Fruit fly (Drosophila melanogaster) whole organism, prepupa: ENCODE results near the gene Dnaaf5.

Experiments
- Blimp-1 ChIP-seq: fragments of 200-800 bp; sonication (Bioruptor generic); optimal IDR thresholded peaks from 3 replicates; lab custom pipeline; 2017; ENCODE audit warnings: missing biosample characterization, missing genetic modification characterization, mild to moderate bottlenecking, moderate library complexity, missing genetic modification reagents
- CG10631 ChIP-seq: fragments of 200-800 bp; sonication (Bioruptor generic); optimal IDR thresholded peaks from 2 replicates; lab custom pipeline; 2016; ENCODE audit warnings: missing biosample characterization, missing genetic modification characterization
- CG10669 ChIP-seq: fragments of 200-800 bp; sonication (Bioruptor generic); optimal IDR thresholded peaks from 3 replicates; lab custom pipeline; 2018; ENCODE audit warnings: missing biosample characterization, mild to moderate bottlenecking, missing genetic modification characterization, moderate library complexity
- CG11294 ChIP-seq: fragments of 200-800 bp; sonication (Bioruptor generic); IDR thresholded peaks from 2 replicates; pipeline ENCODE4 v1.3.6; 2022; ENCODE audit warnings: missing biosample characterization, missing genetic modification characterization
- CG11902 ChIP-seq: fragments of 200-800 bp; sonication (Bioruptor generic); optimal IDR thresholded peaks from 3 replicates; lab custom pipeline; 2016; ENCODE audit warnings: missing biosample characterization, missing genetic modification characterization
- CG15336 ChIP-seq: fragments of 200-800 bp; sonication (Bioruptor generic); IDR thresholded peaks from 2 replicates; pipeline ENCODE4 v1.3.6; 2022; ENCODE audit warnings: missing biosample characterization, missing genetic modification characterization
- CG1621 ChIP-seq: fragments of 200-800 bp; sonication (Bioruptor generic); optimal IDR thresholded peaks from 3 replicates; lab custom pipeline; 2018; ENCODE audit warnings: missing biosample characterization, mild to moderate bottlenecking, missing genetic modification characterization
- CG16779 ChIP-seq: fragments of 200-800 bp; sonication (Bioruptor generic); optimal IDR thresholded peaks from 3 replicates; lab custom pipeline; 2017; ENCODE audit warnings: missing biosample characterization, mild to moderate bottlenecking, missing genetic modification characterization
- CG3032 ChIP-seq: fragments of 200-800 bp; optimal IDR thresholded peaks from 2 replicates; lab custom pipeline; 2019; ENCODE audit warnings: missing biosample characterization, mild to moderate bottlenecking, missing genetic modification characterization, moderate library complexity
- CG31627 ChIP-seq: fragments of 200-800 bp; sonication (Bioruptor generic); optimal IDR thresholded peaks from 3 replicates; lab custom pipeline; 2016; ENCODE audit warnings: missing biosample characterization, missing genetic modification characterization
- CG3919 ChIP-seq: fragments of 200-800 bp; sonication (Bioruptor generic); optimal IDR thresholded peaks from 3 replicates; lab custom pipeline; 2016; ENCODE audit warnings: missing biosample characterization, missing genetic modification characterization
- CG6163 ChIP-seq: fragments of 200-800 bp; sonication (Bioruptor generic); IDR thresholded peaks from 3 replicates; pipeline ENCODE4 v1.3.6; 2022; ENCODE audit warnings: missing biosample characterization, missing genetic modification characterization
- CG6276 ChIP-seq: fragments of 200-800 bp; sonication (Bioruptor generic); optimal IDR thresholded peaks from 2 replicates; lab custom pipeline; 2017; ENCODE audit warnings: missing biosample characterization, mild to moderate bottlenecking, missing genetic modification characterization
- CG6792 ChIP-seq: fragments of 200-800 bp; sonication (Bioruptor generic); optimal IDR thresholded peaks from 3 replicates; lab custom pipeline; 2016; ENCODE audit warnings: missing biosample characterization, missing genetic modification characterization
- CG6854 ChIP-seq: fragments of 200-800 bp; sonication (Bioruptor generic); optimal IDR thresholded peaks from 2 replicates; lab custom pipeline; 2017; ENCODE audit warnings: missing biosample characterization, mild to moderate bottlenecking, missing genetic modification characterization
- CG8119 ChIP-seq: fragments of 200-800 bp; sonication (Bioruptor generic); IDR thresholded peaks from 3 replicates; pipeline ENCODE4 v1.3.6; 2022; ENCODE audit warnings: missing biosample characterization, missing genetic modification characterization
- CG8319 ChIP-seq: fragments of 200-800 bp; sonication (Bioruptor generic); optimal IDR thresholded peaks from 3 replicates; lab custom pipeline; 2016; ENCODE audit warnings: missing biosample characterization, missing genetic modification characterization
- CG8632 ChIP-seq: fragments of 200-800 bp; sonication (Bioruptor generic); optimal IDR thresholded peaks from 3 replicates; lab custom pipeline; 2016; ENCODE audit warnings: missing biosample characterization, missing genetic modification characterization
- CG9139 ChIP-seq: fragments of 200-800 bp; sonication (Bioruptor generic); optimal IDR thresholded peaks from 3 replicates; lab custom pipeline; 2017; ENCODE audit warnings: missing biosample characterization, mild to moderate bottlenecking, missing genetic modification characterization
- Eip78C ChIP-seq: fragments of 200-800 bp; sonication (Bioruptor generic); peaks from one replicate; lab custom pipeline; 2016; ENCODE audit warnings: missing biosample characterization, missing genetic modification characterization
- Eip93F ChIP-seq: fragments of 200-800 bp; sonication (Bioruptor generic); optimal IDR thresholded peaks from 2 replicates; lab custom pipeline; 2016; ENCODE audit warnings: missing biosample characterization, mild to moderate bottlenecking, missing genetic modification characterization
- Ets21C ChIP-seq: fragments of 200-800 bp; sonication (Bioruptor generic); optimal IDR thresholded peaks from 3 replicates; lab custom pipeline; 2016; ENCODE audit warnings: missing biosample characterization, missing genetic modification characterization
- Ets96B ChIP-seq: fragments of 200-800 bp; optimal IDR thresholded peaks from 2 replicates; lab custom pipeline; 2019; ENCODE audit warnings: missing biosample characterization, mild to moderate bottlenecking, missing genetic modification characterization, moderate library complexity
- Gug ChIP-seq: fragments of 200-800 bp; sonication (Bioruptor generic); IDR thresholded peaks from 2 replicates; pipeline ENCODE4 v1.3.6; 2022; ENCODE audit warnings: missing biosample characterization, missing genetic modification characterization
- Hr39 ChIP-seq: fragments of 200-800 bp; sonication (Bioruptor generic); optimal IDR thresholded peaks from 2 replicates; lab custom pipeline; 2016; ENCODE audit warnings: missing biosample characterization, missing genetic modification characterization
- Hr4 ChIP-seq: fragments of 200-800 bp; sonication (Bioruptor generic); optimal IDR thresholded peaks from 3 replicates; lab custom pipeline; 2016; ENCODE audit warnings: missing biosample characterization, missing genetic modification characterization
- Lpt ChIP-seq: fragments of 200-800 bp; sonication (Bioruptor generic); optimal IDR thresholded peaks from 3 replicates; lab custom pipeline; 2016; ENCODE audit warnings: missing biosample characterization, missing genetic modification characterization
- Met ChIP-seq: fragments of 200-800 bp; sonication (Bioruptor generic); optimal IDR thresholded peaks from 3 replicates; lab custom pipeline; 2016; ENCODE audit warnings: missing biosample characterization, missing genetic modification characterization
- OdsH ChIP-seq: fragments of 200-800 bp; sonication (Bioruptor generic); optimal IDR thresholded peaks from 3 replicates; lab custom pipeline; 2016; ENCODE audit warnings: missing biosample characterization, missing genetic modification characterization
- Smox ChIP-seq: fragments of 200-800 bp; sonication (Bioruptor generic); optimal IDR thresholded peaks from 3 replicates; lab custom pipeline; 2016; ENCODE audit warnings: missing biosample characterization, missing genetic modification characterization
- Sox102F ChIP-seq: fragments of 200-800 bp; sonication (Bioruptor generic); optimal IDR thresholded peaks from 2 replicates; lab custom pipeline; 2016; ENCODE audit warnings: missing biosample characterization, mild to moderate bottlenecking, missing genetic modification characterization
- Sox15 ChIP-seq: fragments of 200-800 bp; sonication (Bioruptor generic); optimal IDR thresholded peaks from 3 replicates; lab custom pipeline; 2016; ENCODE audit warnings: missing biosample characterization, missing genetic modification characterization
- acj6 ChIP-seq: fragments of 200-800 bp; sonication (Bioruptor generic); optimal IDR thresholded peaks from 3 replicates; lab custom pipeline; 2016; ENCODE audit warnings: missing biosample characterization, missing genetic modification characterization
- dac ChIP-seq: fragments of 200-800 bp; sonication (Bioruptor generic); optimal IDR thresholded peaks from 2 replicates; lab custom pipeline; 2017; ENCODE audit warnings: missing biosample characterization, mild to moderate bottlenecking, missing genetic modification characterization
- dsx ChIP-seq: fragments of 200-800 bp; optimal IDR thresholded peaks from 3 replicates; lab custom pipeline; 2019; ENCODE audit warnings: missing biosample characterization, mild to moderate bottlenecking, missing genetic modification characterization, moderate library complexity; ENCODE audit not compliant: poor library complexity, severe bottlenecking
- eg ChIP-seq: fragments of 200-800 bp; sonication (Bioruptor generic); IDR thresholded peaks from 3 replicates; pipeline ENCODE4 v1.3.6; 2022; ENCODE audit warnings: missing biosample characterization, missing genetic modification characterization
- esn ChIP-seq: fragments of 200-800 bp; sonication (Bioruptor generic); optimal IDR thresholded peaks from 2 replicates; lab custom pipeline; 2016; ENCODE audit warnings: missing biosample characterization, mild to moderate bottlenecking, missing genetic modification characterization, moderate library complexity
- fd85E ChIP-seq: fragments of 200-800 bp; sonication (Bioruptor generic); optimal IDR thresholded peaks from 3 replicates; lab custom pipeline; 2016; ENCODE audit warnings: missing biosample characterization, missing genetic modification characterization
- fkh ChIP-seq: fragments of 200-800 bp; sonication (Bioruptor generic); optimal IDR thresholded peaks from 3 replicates; lab custom pipeline; 2017; ENCODE audit warnings: missing biosample characterization, mild to moderate bottlenecking, missing genetic modification characterization, moderate library complexity
- lz ChIP-seq: fragments of 200-800 bp; sonication (Bioruptor generic); optimal IDR thresholded peaks from 3 replicates; lab custom pipeline; 2016; ENCODE audit warnings: missing biosample characterization, missing genetic modification characterization
- pdm3 ChIP-seq: fragments of 200-800 bp; sonication (Bioruptor generic); optimal IDR thresholded peaks from 3 replicates; lab custom pipeline; 2016; ENCODE audit warnings: missing biosample characterization, missing genetic modification characterization
- spab ChIP-seq: fragments of 200-800 bp; sonication (Bioruptor generic); optimal IDR thresholded peaks from 2 replicates; lab custom pipeline; 2017; ENCODE audit warnings: missing biosample characterization, mild to moderate bottlenecking, missing genetic modification characterization, missing genetic modification reagents
- ss ChIP-seq, 2 experiments: fragments of 200-800 bp; sonication (Bioruptor generic); optimal IDR thresholded peaks; 2 replicates in 1 of 2; 3 replicates in 1 of 2; lab custom pipeline; 2017 to 2018; ENCODE audit warnings: mild to moderate bottlenecking in 2 of 2, missing biosample characterization in 2 of 2, missing genetic modification characterization in 2 of 2, moderate library complexity in 1 of 2
- svp ChIP-seq: fragments of 200-800 bp; sonication (Bioruptor generic); peaks from one replicate; lab custom pipeline; 2016; ENCODE audit warnings: missing biosample characterization, missing genetic modification characterization
- topi ChIP-seq: fragments of 200-800 bp; sonication (Bioruptor generic); optimal IDR thresholded peaks from 3 replicates; lab custom pipeline; 2016; ENCODE audit warnings: missing biosample characterization, missing genetic modification characterization
- vri ChIP-seq: fragments of 200-800 bp; sonication (Bioruptor generic); optimal IDR thresholded peaks from 3 replicates; lab custom pipeline; 2016; ENCODE audit warnings: missing biosample characterization, mild to moderate bottlenecking, missing genetic modification characterization

The Dnaaf5 gene

DNA sequence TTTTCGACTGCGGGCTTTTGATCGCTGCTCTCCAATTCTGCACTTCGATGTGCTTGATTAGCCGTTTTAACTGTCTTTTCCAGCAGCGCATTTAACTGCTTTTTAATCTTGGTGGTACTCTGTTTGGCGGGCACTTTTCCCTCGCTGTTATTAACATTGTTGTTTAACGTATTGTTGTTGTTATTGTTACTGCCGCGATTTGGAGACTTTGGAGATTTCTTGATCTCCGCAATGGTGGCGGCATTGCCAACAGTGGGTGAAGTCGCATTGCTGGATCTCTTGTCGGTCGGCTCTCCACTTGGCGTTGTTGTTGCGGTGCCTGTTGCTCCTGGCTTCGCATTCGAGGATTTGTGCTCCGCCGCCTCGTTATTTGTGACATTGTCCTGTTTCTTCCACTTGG, 30.9 kb downstream of the Dnaaf5 start:
- TF ChIP-seq CG6163 = 0 out of 3 replicates have a peak, but pooled peaks have one; percentile 12
- TF ChIP-seq Hr39 (GFP tag; lab: Kevin White, UChicago) = no peak
- TF ChIP-seq lz = no peak
- peak; percentile 67 for TF ChIP-seq dsx (GFP tag; lab: Kevin White, UChicago)
- TF ChIP-seq CG6854 (GFP tag; lab: Kevin White, UChicago) = no peak
- TF ChIP-seq, all 60 proteins: peak for 2

DNA sequence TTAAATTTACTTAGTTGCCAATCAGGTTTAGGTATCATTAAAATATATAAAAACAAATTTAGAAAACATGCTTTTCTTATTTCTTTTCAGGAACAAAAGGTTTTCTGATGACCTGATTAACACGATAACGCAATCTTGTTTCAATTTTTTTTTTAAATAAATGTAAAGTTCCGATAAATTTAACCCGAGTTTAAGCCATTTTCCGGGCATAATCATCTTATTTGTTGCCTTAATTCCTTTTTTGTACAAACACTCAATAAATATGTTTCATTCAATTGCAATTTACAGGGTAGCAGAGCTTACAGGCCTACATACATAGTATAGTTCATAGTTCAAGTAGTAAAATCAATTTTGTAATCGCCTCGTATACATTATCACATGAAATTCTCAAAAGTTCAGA, 32.0 kb downstream of the Dnaaf5 start:
- TF ChIP-seq Eip78C (GFP tag; lab: Kevin White, UChicago) (peak; percentile 15), Ets96B (tag; lab: Kevin White, UChicago) (no peak)
- TF ChIP-seq, all 60 proteins: peak for 1

DNA sequence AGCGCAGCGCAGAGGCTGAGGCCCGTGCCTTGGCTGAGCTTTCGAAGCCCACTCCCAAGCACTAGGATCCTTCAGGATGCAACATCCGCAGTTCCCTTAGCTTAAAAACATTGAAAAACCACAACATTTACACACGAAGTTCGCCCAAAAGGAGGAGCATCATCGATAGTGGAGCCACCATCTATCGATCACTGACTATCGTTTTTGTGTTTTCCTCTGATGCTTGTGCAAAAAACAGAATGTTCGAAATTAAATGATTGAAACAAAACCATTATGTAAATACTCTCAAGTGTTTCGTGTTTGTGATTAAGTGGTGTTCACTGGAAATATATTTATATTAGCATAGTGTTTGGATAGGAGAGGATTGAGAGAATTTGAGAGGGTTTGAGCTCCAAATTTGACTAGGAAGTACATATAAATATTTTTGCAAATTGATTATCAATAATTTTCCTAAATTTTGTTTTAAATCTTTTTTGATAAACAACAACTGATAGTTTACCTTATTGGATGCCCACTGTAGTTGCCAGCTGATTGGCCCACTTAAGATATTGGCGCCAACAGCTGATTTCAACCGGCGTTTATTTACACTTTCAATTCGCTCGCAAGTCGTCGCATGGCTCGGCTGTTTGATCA, 34.0 kb downstream of the Dnaaf5 start, which contains the start of gene spn-B:
Gene spn-B (plus strand): TSS at position 580 of the 633 bp plus-strand sequence.
- TF ChIP-seq CG8119 = peak; percentile 81
- TF ChIP-seq fd85E (GFP tag; lab: Kevin White, UChicago) = no peak
- TF ChIP-seq CG6276 (GFP tag; lab: Kevin White, UChicago) = no peak
- TF ChIP-seq CG3919 (GFP tag; lab: Kevin White, UChicago) = peak; percentile 83
- TF ChIP-seq CG3032 (tag; lab: Kevin White, UChicago) = peak; percentile 65
- peak; percentile 80 for TF ChIP-seq vri (GFP tag; lab: Kevin White, UChicago)
- TF ChIP-seq pdm3 (GFP tag; lab: Kevin White, UChicago) = peak; percentile 81
- TF ChIP-seq CG1621 (tag; lab: Kevin White, UChicago) = peak; percentile 70
- peak; percentile 54 for TF ChIP-seq Sox15 (GFP tag; lab: Kevin White, UChicago)
- TF ChIP-seq Ets21C = peak; percentile 66
- peak; percentile 71 for TF ChIP-seq CG10631 (GFP tag; lab: Kevin White, UChicago)
- peak; percentile 54 to 75 for TF ChIP-seq ss (GFP tag; optimal IDR thresholded peaks at IDR 0.05; lab: Kevin White, UChicago)
- TF ChIP-seq OdsH (GFP tag; lab: Kevin White, UChicago) = peak; percentile 75
- TF ChIP-seq CG31627 = peak; percentile 77
- peak; percentile 73 for TF ChIP-seq Ets96B (tag; lab: Kevin White, UChicago)
- peak; percentile 88 for TF ChIP-seq Met (GFP tag; lab: Kevin White, UChicago)
- peak; percentile 89 for TF ChIP-seq esn (GFP tag; lab: Kevin White, UChicago)
- TF ChIP-seq dsx (GFP tag; lab: Kevin White, UChicago) = peak; percentile 59
- peak; percentile 83 for TF ChIP-seq topi
- TF ChIP-seq CG8632 = peak; percentile 74
- peak; percentile 66 for TF ChIP-seq CG8319 (GFP tag; lab: Kevin White, UChicago)
- TF ChIP-seq CG6163 = peak; percentile 71; the same call in 2 of the 3 replicates
- peak; percentile 95 for TF ChIP-seq Eip78C (GFP tag; lab: Kevin White, UChicago)
- no peak for TF ChIP-seq dac (GFP tag; lab: Kevin White, UChicago)
- TF ChIP-seq acj6 (GFP tag; lab: Kevin White, UChicago) = peak; percentile 73
- no peak for TF ChIP-seq svp (GFP tag; lab: Kevin White, UChicago)
- TF ChIP-seq Hr4 = peak; percentile 86
- peak; percentile 82 for TF ChIP-seq CG15336
- peak; percentile 37 for TF ChIP-seq CG11902 (GFP tag; lab: Kevin White, UChicago)
- peak; percentile 75 for TF ChIP-seq fkh (GFP tag; lab: Kevin White, UChicago)
- TF ChIP-seq CG11294 (GFP tag; lab: Robert Waterston, UW) = no peak; the same call in 1 of the 2 replicates
- peak; percentile 82 for TF ChIP-seq eg (GFP tag; lab: Robert Waterston, UW)
- TF ChIP-seq Lpt (GFP tag; lab: Kevin White, UChicago) = peak; percentile 62
- TF ChIP-seq Sox102F (GFP tag; lab: Kevin White, UChicago) = peak; percentile 87
- peak; percentile 59; the same call in 1 of the 2 replicates for TF ChIP-seq Gug (GFP tag; lab: Robert Waterston, UW)
- no peak for TF ChIP-seq Eip93F (GFP tag; lab: Kevin White, UChicago)
- peak; percentile 58 for TF ChIP-seq Blimp-1 (GFP tag; lab: Kevin White, UChicago)
- peak; percentile 85 for TF ChIP-seq lz
- peak; percentile 56 for TF ChIP-seq spab (GFP tag; lab: Kevin White, UChicago)
- TF ChIP-seq CG10669 (GFP tag; lab: Kevin White, UChicago) = peak; percentile 72
- peak; percentile 80 for TF ChIP-seq CG6792 (GFP tag; lab: Kevin White, UChicago)
- no peak for TF ChIP-seq CG9139 (GFP tag; lab: Kevin White, UChicago)
- no peak for TF ChIP-seq CG16779
- peak; percentile 86 for TF ChIP-seq Smox (GFP tag; lab: Kevin White, UChicago)
